Fruit fly (Drosophila melanogaster): ENCODE data around the gene Mrgn1.

dm6 chrX:13736174-13736482 is 14.4 kb upstream of the Mrgn1 start, which contains the start of gene g:
- TF ChIP-seq Myc (optimal IDR thresholded peaks at IDR 0.05) (no peak), psq (optimal IDR thresholded peaks at IDR 0.05) (no peak), ttk (optimal IDR thresholded peaks at IDR 0.05) (no peak)
